Worm (Caenorhabditis elegans) whole organism, young adult: ENCODE measurements around the gene F35D2.3.

Experiments
- F23B12.7 ChIP-seq: sonication (generic microtip); optimal IDR thresholded peaks from 2 replicates; lab custom pipeline; 2017; ENCODE audit warnings: missing genetic modification characterization, mild to moderate bottlenecking, missing compliant biosample characterization, antibody characterized with exemption, moderate library complexity; ENCODE audit not compliant: insufficient read depth
- ZK185.1 ChIP-seq: sonication (generic microtip); optimal IDR thresholded peaks from 2 replicates; lab custom pipeline; 2016; ENCODE audit warnings: mild to moderate bottlenecking, missing genetic modification characterization, missing compliant biosample characterization; ENCODE audit not compliant: poor library complexity, severe bottlenecking
- ceh-91 ChIP-seq: fragments of 200-800 bp; sonication (Bioruptor generic); IDR thresholded peaks from 2 replicates; pipeline ENCODE4 v1.3.6; 2022; ENCODE audit warnings: missing genetic modification reagents, missing genetic modification characterization, missing compliant biosample characterization
- lin-35 ChIP-seq, 3 experiments: fragments of 150-350 bp in 2 of 3; sonication (generic microtip) in 1 of 3; optimal IDR thresholded peaks; 2 replicates each; lab custom pipeline; 2014 to 2018; ENCODE audit warnings: missing biosample characterization in 3 of 3, missing genetic modification characterization in 3 of 3, missing genetic modification reagents in 3 of 3
- mxl-1 ChIP-seq: sonication (generic microtip); optimal IDR thresholded peaks from 2 replicates; lab custom pipeline; 2016; ENCODE audit warnings: missing genetic modification characterization, missing compliant biosample characterization
- unc-62 ChIP-seq: fragments of 150-350 bp; optimal IDR thresholded peaks from 2 replicates; lab custom pipeline; 2014; ENCODE audit warnings: missing biosample characterization, missing genetic modification reagents, missing genetic modification characterization
- zfh-2 ChIP-seq: fragments of 200-800 bp; sonication (Bioruptor generic); conservative IDR thresholded peaks from 2 replicates; pipeline ENCODE4 v1.3.6; 2022; ENCODE audit warnings: missing genetic modification reagents, missing genetic modification characterization, missing compliant biosample characterization

DNA sequence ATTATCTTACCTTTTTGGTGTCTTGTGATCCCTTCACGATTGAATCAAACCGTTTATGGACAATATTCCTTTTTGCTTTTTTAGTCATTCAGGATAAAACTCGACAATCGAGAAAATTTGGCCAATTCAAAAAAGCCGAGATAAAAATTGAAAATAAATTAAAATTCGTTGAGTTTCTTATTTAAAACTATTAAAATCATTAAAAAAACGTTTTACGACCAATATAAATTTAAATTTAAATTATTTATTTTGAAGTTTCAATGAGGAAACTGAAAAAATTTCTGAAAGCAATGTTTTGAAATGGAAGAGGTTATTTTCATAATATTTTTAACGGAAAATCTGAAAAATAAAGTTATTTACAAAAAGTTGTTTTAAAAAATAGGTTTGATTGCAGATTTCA, 47.1 kb upstream of the F35D2.3 start, which contains the start of gene ZK1290.15:
- TF ChIP-seq mxl-1 (tag; lab: Kevin White, UChicago) = no peak
- no peak for TF ChIP-seq unc-62 (GFP tag; lab: Kevin White, UChicago)
- TF ChIP-seq lin-35 (GFP tag; optimal IDR thresholded peaks at IDR 0.05; lab: Kevin White, UChicago) = no peak
- no peak for TF ChIP-seq ZK185.1 (tag; lab: Kevin White, UChicago)
- TF ChIP-seq zfh-2 (GFP tag; lab: Robert Waterston, UW) = no peak
- no peak for TF ChIP-seq F23B12.7
- no peak for TF ChIP-seq ceh-91 (GFP tag; lab: Robert Waterston, UW)
